Fruit fly (Drosophila melanogaster): ENCODE data around the gene Ser.

DNA sequence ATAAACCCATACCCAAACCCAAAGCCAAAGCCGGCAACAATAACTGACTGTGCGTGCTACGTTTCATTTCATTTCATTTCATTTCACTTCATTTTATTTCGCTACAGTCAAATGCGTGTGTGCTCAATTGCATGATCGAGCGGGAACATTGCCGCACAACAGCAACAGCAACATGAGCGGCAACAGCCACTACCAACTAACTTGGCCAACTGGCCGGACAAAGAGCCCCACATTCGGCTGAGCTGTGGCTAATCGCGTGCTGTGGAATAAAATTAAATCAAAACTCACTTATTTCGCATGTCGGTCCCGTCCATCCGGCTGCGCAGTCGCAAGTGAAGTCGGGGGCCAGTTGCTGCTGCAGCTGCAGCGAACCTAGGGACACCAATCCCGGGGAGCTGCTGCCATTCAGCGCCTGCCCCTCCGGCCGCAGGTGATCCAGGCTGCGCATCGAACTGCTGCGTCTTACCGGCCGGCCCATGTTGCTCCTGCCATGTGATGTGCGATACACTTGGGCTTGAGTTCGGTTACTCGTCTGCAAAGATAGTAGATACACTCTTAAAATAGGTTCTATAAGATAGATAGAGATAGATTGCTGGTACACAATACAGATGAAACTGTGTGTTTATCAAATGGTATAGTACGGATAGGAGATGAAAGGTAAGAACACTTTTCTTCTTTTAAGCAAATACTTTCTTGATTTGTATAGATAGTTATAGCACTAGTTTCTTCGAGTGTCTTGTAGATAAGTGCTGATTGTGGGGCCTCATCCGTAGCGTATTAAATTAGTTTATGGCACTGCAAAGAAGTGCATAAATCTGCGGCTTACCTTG is 15.3 kb downstream of the Ser start:
- TF ChIP-seq CG8301 (tag; optimal IDR thresholded peaks at IDR 0.05), result peak; percentile 63
- no peak for TF ChIP-seq Ets98B (GFP tag; IDR thresholded peaks at IDR 0.05)
- TF ChIP-seq CG8159 (tag; optimal IDR thresholded peaks at IDR 0.05), result peak; percentile 75
- TF ChIP-seq CG4496 (GFP tag; IDR thresholded peaks at IDR 0.05), result peak; percentile 45; the same call in 1 of the 3 replicates
- peak; percentile 75 for TF ChIP-seq CG17806 (tag; optimal IDR thresholded peaks at IDR 0.05)
